Fruit fly (Drosophila melanogaster): ENCODE measurements around the gene loh.

loh gene

DNA sequence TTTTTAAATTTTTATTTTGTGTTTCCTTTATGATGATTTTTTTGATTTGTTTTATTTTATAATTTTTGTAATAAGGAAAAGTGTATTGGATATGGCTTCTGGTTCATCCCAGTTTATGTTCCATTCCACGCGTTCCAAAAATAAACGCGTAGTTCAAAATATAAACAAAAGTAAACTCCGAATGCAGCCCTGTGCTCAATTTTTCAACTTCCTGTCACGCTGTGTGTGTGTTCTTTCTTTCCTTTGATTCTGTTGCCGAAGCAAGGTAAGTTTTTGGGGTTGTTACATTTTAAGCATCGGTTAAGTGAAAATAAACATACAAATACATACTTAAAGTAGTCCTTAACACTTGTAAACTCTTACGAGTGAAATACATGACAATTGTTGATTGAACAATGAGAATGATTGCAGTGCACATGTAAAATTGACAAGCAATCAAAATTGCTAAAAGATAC lies 34.2 kb upstream of the loh start, which contains the start of the genes Ip259 and RpS27A (continued):
- TF ChIP-seq HLH3B (GFP tag; IDR thresholded peaks at IDR 0.05) = peak; percentile 73; the same call in 1 of the 2 replicates
- peak; percentile 52 for TF ChIP-seq Chrac-16 (GFP tag; optimal IDR thresholded peaks at IDR 0.05)
- TF ChIP-seq CG7839 (tag; optimal IDR thresholded peaks at IDR 0.05) = peak; percentile 77
- TF ChIP-seq mam (GFP tag; optimal IDR thresholded peaks at IDR 0.05) = peak; percentile 71
- peak; percentile 67 for TF ChIP-seq CG11398 (GFP tag; optimal IDR thresholded peaks at IDR 0.05)
- TF ChIP-seq CG31388 (GFP tag; optimal IDR thresholded peaks at IDR 0.05) = no peak
- TF ChIP-seq Dip2 (GFP tag; IDR thresholded peaks at IDR 0.05) = no peak
- peak; percentile 75 for TF ChIP-seq stc (GFP tag; IDR thresholded peaks at IDR 0.05)
- peak; percentile 81 for TF ChIP-seq nmo (GFP tag; optimal IDR thresholded peaks at IDR 0.05)
- TF ChIP-seq pan (optimal IDR thresholded peaks at IDR 0.05) = no peak
- TF ChIP-seq pan (GFP tag; optimal IDR thresholded peaks at IDR 0.05 in 1 of 2, IDR thresholded peaks at IDR 0.05 in 1 of 2) = peak in 1 of 2 experiments; percentile 77
- TF ChIP-seq Gug (GFP tag; IDR thresholded peaks at IDR 0.05) = no peak; the same call in 3 of the 4 replicates
- peak; percentile 72 for TF ChIP-seq slbo (GFP tag; IDR thresholded peaks at IDR 0.05)
- peak; percentile 61 for TF ChIP-seq CG8924 (tag; optimal IDR thresholded peaks at IDR 0.05)
- no peak for TF ChIP-seq tll (GFP tag; optimal IDR thresholded peaks at IDR 0.05)
- peak; percentile 57; the same call in 1 of the 2 replicates for TF ChIP-seq CG14441 (GFP tag; IDR thresholded peaks at IDR 0.05)
- TF ChIP-seq hbn (GFP tag; IDR thresholded peaks at IDR 0.05; ENCODE audit: partially characterized antibody) = no peak
- TF ChIP-seq mirr (GFP tag; optimal IDR thresholded peaks at IDR 0.05) = peak; percentile 79
- peak; percentile 58 for TF ChIP-seq dati (GFP tag; IDR thresholded peaks at IDR 0.05)
- peak; percentile 61 for TF ChIP-seq croc (GFP tag; conservative IDR thresholded peaks at IDR 0.05)
- TF ChIP-seq CG17802 (tag; optimal IDR thresholded peaks at IDR 0.05) = peak; percentile 96
- no peak for TF ChIP-seq exex (tag; optimal IDR thresholded peaks at IDR 0.05)
- no peak for TF ChIP-seq nerfin-2 (GFP tag; IDR thresholded peaks at IDR 0.05; ENCODE audit: partially characterized antibody)
- peak; percentile 48 for TF ChIP-seq lilli (GFP tag; optimal IDR thresholded peaks at IDR 0.05)
- peak; percentile 21 for TF ChIP-seq ems (GFP tag; optimal IDR thresholded peaks at IDR 0.05)
- TF ChIP-seq HLH54F (GFP tag; optimal IDR thresholded peaks at IDR 0.05) = peak; percentile 58
- TF ChIP-seq grn (GFP tag; optimal IDR thresholded peaks at IDR 0.05) = no peak
- TF ChIP-seq CG3995 (GFP tag; optimal IDR thresholded peaks at IDR 0.05) = peak; percentile 60
- no peak for TF ChIP-seq Dp (GFP tag; optimal IDR thresholded peaks at IDR 0.05)
- no peak for TF ChIP-seq h (optimal IDR thresholded peaks at IDR 0.05)
- peak; percentile 46 for TF ChIP-seq twi (tag; optimal IDR thresholded peaks at IDR 0.05)
- TF ChIP-seq HHEX (GFP tag; optimal IDR thresholded peaks at IDR 0.05) = peak; percentile 82
- TF ChIP-seq CG2120 (GFP tag; optimal IDR thresholded peaks at IDR 0.05) = peak; percentile 56
- TF ChIP-seq CG11247 (GFP tag; IDR thresholded peaks at IDR 0.05) = peak; percentile 68
- no peak for TF ChIP-seq CG11696 (GFP tag; IDR thresholded peaks at IDR 0.05)
- peak; percentile 42 for TF ChIP-seq CG18476 (GFP tag; optimal IDR thresholded peaks at IDR 0.05)
- peak; percentile 84 for TF ChIP-seq CG18619 (GFP tag; optimal IDR thresholded peaks at IDR 0.05)
- peak; percentile 75 for TF ChIP-seq onecut (GFP tag; IDR thresholded peaks at IDR 0.05)
- peak; percentile 55 for TF ChIP-seq az2 (GFP tag; optimal IDR thresholded peaks at IDR 0.05)
- TF ChIP-seq ase (GFP tag; IDR thresholded peaks at IDR 0.05) = peak; percentile 65; the same call in 2 of the 3 replicates
- no peak for TF ChIP-seq Hr39 (optimal IDR thresholded peaks at IDR 0.05)
- no peak for TF ChIP-seq Scr (GFP tag; IDR thresholded peaks at IDR 0.05; ENCODE audit: partially characterized antibody)
- TF ChIP-seq CG16779 (GFP tag; IDR thresholded peaks at IDR 0.05) = peak; percentile 80
- no peak for TF ChIP-seq zen2 (GFP tag; IDR thresholded peaks at IDR 0.05; ENCODE audit: partially characterized antibody)
- TF ChIP-seq mld (GFP tag; IDR thresholded peaks at IDR 0.05; ENCODE audit: partially characterized antibody) = no peak
- TF ChIP-seq Bdp1 (GFP tag; optimal IDR thresholded peaks at IDR 0.05) = no peak
- peak; percentile 70 for TF ChIP-seq Fer1 (GFP tag; optimal IDR thresholded peaks at IDR 0.05)
- peak; percentile 36 for TF ChIP-seq cato (GFP tag; optimal IDR thresholded peaks at IDR 0.05; ENCODE audit: borderline replicate concordance)
- peak; percentile 67 for TF ChIP-seq Nf-YA (GFP tag; IDR thresholded peaks at IDR 0.05)
- peak; percentile 57; the same call in 2 of the 3 replicates for TF ChIP-seq CG11695 (GFP tag; IDR thresholded peaks at IDR 0.05)
- TF ChIP-seq cas (GFP tag; IDR thresholded peaks at IDR 0.05) = 0 out of 2 replicates have a peak, but pooled peaks have one; percentile 35
